Worm (Caenorhabditis elegans) whole organism, early embryonic: ENCODE measurements around the gene srh-258.

Experiments
- B0310.2 ChIP-seq: sonication (generic microtip); optimal IDR thresholded peaks from 2 replicates; lab custom pipeline; 2016; ENCODE audit warnings: mild to moderate bottlenecking, missing genetic modification characterization, missing compliant biosample characterization
- ama-1 ChIP-seq: fragments of 150-350 bp; optimal IDR thresholded peaks from 2 replicates; lab custom pipeline; 2014
- ceh-13 ChIP-seq: fragments of 200-800 bp; sonication (Bioruptor generic); optimal IDR thresholded peaks from 2 replicates; lab custom pipeline; 2018; ENCODE audit warnings: mild to moderate bottlenecking, missing genetic modification characterization, missing compliant biosample characterization
- scrt-1 ChIP-seq: fragments of 200-800 bp; sonication (Bioruptor generic); IDR thresholded peaks from 2 replicates; pipeline ENCODE4 v1.3.6; 2022; ENCODE audit warnings: missing genetic modification characterization, missing compliant biosample characterization
- sea-1 ChIP-seq: fragments of 200-800 bp; sonication (Bioruptor generic); conservative IDR thresholded peaks from 2 replicates; pipeline ENCODE4 v1.3.6; 2022; ENCODE audit warnings: missing genetic modification characterization, missing compliant biosample characterization

DNA sequence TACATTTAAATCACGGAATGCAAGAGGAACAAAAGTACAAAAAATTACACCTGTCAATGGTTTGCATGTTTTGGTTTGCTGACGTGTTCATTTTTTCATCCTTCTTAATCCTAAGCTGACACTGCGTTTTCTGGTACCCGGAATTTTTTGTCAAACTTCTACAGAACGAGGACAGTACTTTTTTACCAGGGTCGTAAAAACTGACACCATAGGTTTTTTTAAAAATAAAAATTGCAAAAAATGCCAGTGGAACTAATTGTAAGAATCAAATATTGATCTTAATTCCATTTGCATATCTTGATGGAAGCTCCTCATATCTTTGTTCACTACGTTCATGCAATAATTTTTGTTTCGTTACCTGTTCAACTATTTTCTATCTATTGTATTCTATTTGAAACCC, at the start of gene srh-258:
- TF ChIP-seq scrt-1 (no peak), ama-1 (lab: Kevin White, UChicago) (no peak), B0310.2 (tag; lab: Kevin White, UChicago) (no peak), sea-1 (GFP tag; lab: Robert Waterston, UW) (no peak), ceh-13 (GFP tag; lab: Kevin White, UChicago) (no peak)
